Worm (Caenorhabditis elegans) whole organism, L3 larva: Measurements from ENCODE around the gene F15H10.12.

ENCODE experiments used
- ceh-16 ChIP-seq: sonication (generic microtip); optimal IDR thresholded peaks from 2 replicates; lab custom pipeline; 2017; ENCODE audit warnings: missing biosample characterization, missing genetic modification characterization
- ceh-82 ChIP-seq: fragments of 150-350 bp; optimal IDR thresholded peaks from 2 replicates; lab custom pipeline; 2014; ENCODE audit warnings: missing biosample characterization, missing genetic modification characterization
- fos-1 ChIP-seq: fragments of 150-350 bp; optimal IDR thresholded peaks from 2 replicates; lab custom pipeline; 2014; ENCODE audit warnings: missing biosample characterization, missing genetic modification characterization
- lin-39 ChIP-seq: fragments of 150-350 bp; optimal IDR thresholded peaks from 2 replicates; lab custom pipeline; 2018; ENCODE audit warnings: missing biosample characterization, missing genetic modification reagents, missing genetic modification characterization
- unc-62 ChIP-seq: fragments of 150-350 bp; sonication (generic microtip); optimal IDR thresholded peaks from 4 replicates; lab custom pipeline; 2014; ENCODE audit warnings: missing biosample characterization, missing genetic modification reagents, missing genetic modification characterization

DNA sequence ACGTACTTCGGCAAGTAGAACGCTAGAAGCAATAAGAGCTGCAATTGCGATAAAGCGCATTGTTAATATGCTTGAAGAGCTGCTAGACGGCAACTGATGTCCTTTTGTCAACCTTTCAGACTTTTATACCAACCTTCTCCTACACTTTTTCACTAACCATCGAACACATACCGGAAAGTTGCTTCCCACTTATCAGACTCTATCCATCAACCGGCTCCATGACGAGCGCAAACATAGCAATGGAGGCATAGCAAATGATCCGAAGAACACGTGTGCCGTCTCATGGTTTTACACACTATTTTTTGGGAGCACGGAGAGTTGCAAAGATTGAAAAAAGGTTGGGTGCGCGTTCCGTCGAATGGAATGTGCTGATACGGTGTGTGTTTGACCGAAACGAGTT, 28.2 kb downstream of the F15H10.12 start, which contains the start of gene abu-1:
- no peak for TF ChIP-seq ceh-16 (tag; lab: Kevin White, UChicago)
- TF ChIP-seq lin-39 (tag; lab: Kevin White, UChicago): no peak
- TF ChIP-seq fos-1 (tag; lab: Kevin White, UChicago): no peak
- no peak for TF ChIP-seq unc-62 (GFP tag; lab: Kevin White, UChicago)
- no peak for TF ChIP-seq ceh-82 (tag; lab: Kevin White, UChicago)
